Fruit fly (Drosophila melanogaster) whole organism, prepupa: Measurements from ENCODE around the gene Spn28B.

ENCODE experiments used
- CG16779 ChIP-seq: fragments of 200-800 bp; sonication (Bioruptor generic); optimal IDR thresholded peaks from 3 replicates; lab custom pipeline; 2017; ENCODE audit warnings: missing biosample characterization, mild to moderate bottlenecking, missing genetic modification characterization
- Ets21C ChIP-seq: fragments of 200-800 bp; sonication (Bioruptor generic); optimal IDR thresholded peaks from 3 replicates; lab custom pipeline; 2016; ENCODE audit warnings: missing biosample characterization, missing genetic modification characterization
- eg ChIP-seq: fragments of 200-800 bp; sonication (Bioruptor generic); IDR thresholded peaks from 3 replicates; pipeline ENCODE4 v1.3.6; 2022; ENCODE audit warnings: missing biosample characterization, missing genetic modification characterization

dm6 chr2L:7587106-7587505 lies 5.4 kb downstream of the Spn28B start:
- TF ChIP-seq Ets21C (GFP tag; lab: Kevin White, UChicago) (no peak), eg (GFP tag; lab: Robert Waterston, UW) (no peak), CG16779 (tag; lab: Kevin White, UChicago) (no peak)
